Worm (Caenorhabditis elegans) whole organism, L4 larva: Measurements from ENCODE around the gene M01H9.5.

Source experiments
- dve-1 ChIP-seq: sonication (generic microtip); optimal IDR thresholded peaks from 2 replicates; lab custom pipeline; 2017; ENCODE audit warnings: antibody characterized with exemption, mild to moderate bottlenecking, missing genetic modification characterization, missing compliant biosample characterization; ENCODE audit not compliant: insufficient read depth
- fos-1 ChIP-seq: fragments of 150-350 bp; optimal IDR thresholded peaks from 2 replicates; lab custom pipeline; 2014; ENCODE audit warnings: missing biosample characterization, missing genetic modification characterization
- gei-8 ChIP-seq: fragments of 200-800 bp; sonication (Bioruptor generic); optimal IDR thresholded peaks from 2 replicates; lab custom pipeline; 2018; ENCODE audit warnings: mild to moderate bottlenecking, missing genetic modification characterization, missing compliant biosample characterization
- lin-38 ChIP-seq: fragments of 200-800 bp; sonication (Bioruptor generic); IDR thresholded peaks from 2 replicates; pipeline ENCODE4 v1.3.6; 2022; ENCODE audit warnings: missing genetic modification reagents, missing genetic modification characterization, missing compliant biosample characterization
- nhr-41 ChIP-seq: fragments of 200-800 bp; sonication (Bioruptor generic); IDR thresholded peaks from 2 replicates; pipeline ENCODE4 v1.3.6; 2022; ENCODE audit warnings: missing genetic modification reagents, missing genetic modification characterization, missing compliant biosample characterization
- pha-4 ChIP-seq, 2 experiments: fragments of 150-350 bp in 1 of 2; fragments of 200-800 bp in 1 of 2; sonication (Bioruptor generic) in 1 of 2; IDR thresholded peaks in 1 of 2; optimal IDR thresholded peaks in 1 of 2; 2 replicates each; pipeline versions ENCODE4 v1.3.6 to Lab custom; 2014 to 2022; ENCODE audit warnings: missing genetic modification characterization in 2 of 2, missing genetic modification reagents in 2 of 2, missing biosample characterization in 1 of 2, missing compliant biosample characterization in 1 of 2
- sdz-12 ChIP-seq: fragments of 200-800 bp; sonication (Bioruptor generic); optimal IDR thresholded peaks from 2 replicates; lab custom pipeline; 2018; ENCODE audit warnings: mild to moderate bottlenecking, missing genetic modification characterization, missing compliant biosample characterization
- unc-39 ChIP-seq: sonication (generic microtip); optimal IDR thresholded peaks from 2 replicates; lab custom pipeline; 2017; ENCODE audit warnings: missing biosample characterization, missing genetic modification characterization

The M01H9.5 gene

ce11 chrIV:4517066-4517465, 51.8 kb downstream of the M01H9.5 start, which contains the start of gene ZK180.5:
Gene ZK180.5 (minus strand): TSS chrIV:4517166.
- TF ChIP-seq sdz-12 = no peak
- no peak for TF ChIP-seq nhr-41 (GFP tag; lab: Robert Waterston, UW)
- no peak for TF ChIP-seq unc-39 (tag; lab: Kevin White, UChicago)
- TF ChIP-seq lin-38 = no peak
- no peak for TF ChIP-seq fos-1
- TF ChIP-seq pha-4 (GFP tag; IDR thresholded peaks at IDR 0.05; lab: Robert Waterston, UW) = no peak
- no peak for TF ChIP-seq pha-4 (tag; optimal IDR thresholded peaks at IDR 0.05; lab: Kevin White, UChicago)
- TF ChIP-seq gei-8 (GFP tag; lab: Kevin White, UChicago) = no peak
- TF ChIP-seq dve-1 (tag; lab: Kevin White, UChicago) = no peak
